Worm (Caenorhabditis elegans) whole organism, young adult: ENCODE data around the gene gcy-9.

Experiments used
- F10E7.11 ChIP-seq: sonication (generic microtip); optimal IDR thresholded peaks from 2 replicates; lab custom pipeline; 2017; ENCODE audit warnings: mild to moderate bottlenecking, missing genetic modification characterization, moderate library complexity, missing compliant biosample characterization
- Y56A3A.18 ChIP-seq: fragments of 200-800 bp; sonication (Bioruptor generic); IDR thresholded peaks from 2 replicates; pipeline ENCODE4 v1.3.6; 2022; ENCODE audit warnings: missing genetic modification reagents, missing genetic modification characterization, missing compliant biosample characterization
- ceh-100 ChIP-seq: fragments of 200-800 bp; sonication (Bioruptor generic); IDR thresholded peaks from 2 replicates; pipeline ENCODE4 v1.3.6; 2022; ENCODE audit warnings: missing genetic modification reagents, missing genetic modification characterization, missing compliant biosample characterization
- ceh-58 ChIP-seq: fragments of 200-800 bp; sonication (Bioruptor generic); IDR thresholded peaks from 2 replicates; pipeline ENCODE4 v1.3.6; 2022; ENCODE audit warnings: missing genetic modification characterization, missing compliant biosample characterization
- chd-7 ChIP-seq: sonication (generic microtip); optimal IDR thresholded peaks from 2 replicates; lab custom pipeline; 2016; ENCODE audit warnings: mild to moderate bottlenecking, missing genetic modification characterization, moderate library complexity, missing compliant biosample characterization
- fkh-3 ChIP-seq: sonication (generic microtip); optimal IDR thresholded peaks from 2 replicates; lab custom pipeline; 2016; ENCODE audit warnings: mild to moderate bottlenecking, missing genetic modification characterization, missing compliant biosample characterization
- him-1 ChIP-seq: sonication (generic microtip); optimal IDR thresholded peaks from 2 replicates; lab custom pipeline; 2016; ENCODE audit warnings: missing genotype, missing genetic modification reagents, missing genetic modification characterization, missing compliant biosample characterization
- madf-8 ChIP-seq: fragments of 200-800 bp; sonication (Bioruptor generic); conservative IDR thresholded peaks from 2 replicates; pipeline ENCODE4 v1.3.6; 2022; ENCODE audit warnings: missing genetic modification reagents, missing genetic modification characterization, missing compliant biosample characterization
- pha-4 ChIP-seq: fragments of 150-350 bp; sonication (generic microtip); optimal IDR thresholded peaks from 2 replicates; lab custom pipeline; 2014; ENCODE audit warnings: missing biosample characterization, missing genetic modification reagents, missing genetic modification characterization
- rpc-1 ChIP-seq, 2 experiments: fragments of 150-350 bp in 1 of 2; sonication (generic microtip) in 1 of 2; optimal IDR thresholded peaks; 2 replicates each; lab custom pipeline; 2014 to 2018; ENCODE audit warnings: missing biosample characterization in 1 of 2, missing genetic modification characterization in 1 of 2, missing genetic modification reagents in 1 of 2, missing genotype in 1 of 2
- sdz-38 ChIP-seq: sonication (generic microtip); optimal IDR thresholded peaks from 2 replicates; lab custom pipeline; 2016; ENCODE audit warnings: missing genotype, missing genetic modification characterization, missing compliant biosample characterization

- TF ChIP-seq ceh-100 (GFP tag; lab: Robert Waterston, UW) (no peak), chd-7 (peak; percentile 71), F10E7.11 (no peak), madf-8 (no peak), fkh-3 (tag; lab: Kevin White, UChicago) (no peak), rpc-1 (optimal IDR thresholded peaks at IDR 0.05; lab: Kevin White, UChicago) (no peak), rpc-1 (tag; optimal IDR thresholded peaks at IDR 0.05; lab: Kevin White, UChicago) (no peak), Y56A3A.18 (GFP tag; lab: Robert Waterston, UW) (no peak), pha-4 (tag; lab: Kevin White, UChicago) (no peak), sdz-38 (no peak), him-1 (no peak), ceh-58 (GFP tag; lab: Robert Waterston, UW) (no peak)
Observed at ce11 chrX:11299642-11300307, 37.9 kb downstream of the gcy-9 start, which contains the start of the genes snrp-40.1 and F08G12.3.
